Worm (Caenorhabditis elegans) whole organism, young adult: ENCODE data around the gene R02E4.3.

Experiments used
- B0261.1 ChIP-seq: sonication (generic microtip); optimal IDR thresholded peaks from 2 replicates; lab custom pipeline; 2016; ENCODE audit warnings: mild to moderate bottlenecking, missing genetic modification characterization, moderate library complexity, missing compliant biosample characterization
- C06A6.2 ChIP-seq: fragments of 200-800 bp; sonication (Bioruptor generic); conservative IDR thresholded peaks from 2 replicates; pipeline ENCODE4 v1.3.6; 2022; ENCODE audit warnings: missing genetic modification characterization, missing compliant biosample characterization
- C17E4.6 ChIP-seq: fragments of 200-800 bp; sonication (Bioruptor generic); IDR thresholded peaks from 2 replicates; pipeline ENCODE4 v1.3.6; 2022; ENCODE audit warnings: missing genetic modification reagents, missing genetic modification characterization, missing compliant biosample characterization
- F23B12.7 ChIP-seq: sonication (generic microtip); optimal IDR thresholded peaks from 2 replicates; lab custom pipeline; 2017; ENCODE audit warnings: missing genetic modification characterization, mild to moderate bottlenecking, missing compliant biosample characterization, antibody characterized with exemption, moderate library complexity; ENCODE audit not compliant: insufficient read depth
- F39B2.1 ChIP-seq: fragments of 200-800 bp; sonication (Bioruptor generic); IDR thresholded peaks from 2 replicates; pipeline ENCODE4 v1.3.6; 2022; ENCODE audit warnings: missing genetic modification reagents, missing genetic modification characterization, missing compliant biosample characterization
- F55B11.4 ChIP-seq: sonication (generic microtip); optimal IDR thresholded peaks from 2 replicates; lab custom pipeline; 2016; ENCODE audit warnings: missing compliant biosample characterization, missing genetic modification characterization, borderline replicate concordance; ENCODE audit not compliant: insufficient read depth
- T26A5.8 ChIP-seq: sonication (generic microtip); optimal IDR thresholded peaks from 2 replicates; lab custom pipeline; 2016; ENCODE audit warnings: missing genetic modification characterization, missing compliant biosample characterization
- Y53F4B.3 ChIP-seq: fragments of 200-800 bp; sonication (Bioruptor generic); IDR thresholded peaks from 2 replicates; pipeline ENCODE4 v1.3.6; 2022; ENCODE audit warnings: missing genetic modification reagents, missing genetic modification characterization, missing compliant biosample characterization
- Y56A3A.18 ChIP-seq: fragments of 200-800 bp; sonication (Bioruptor generic); IDR thresholded peaks from 2 replicates; pipeline ENCODE4 v1.3.6; 2022; ENCODE audit warnings: missing genetic modification reagents, missing genetic modification characterization, missing compliant biosample characterization
- akir-1 ChIP-seq: fragments of 200-800 bp; sonication (Bioruptor generic); optimal IDR thresholded peaks from 2 replicates; lab custom pipeline; 2018; ENCODE audit warnings: mild to moderate bottlenecking, missing genetic modification characterization, moderate library complexity, missing compliant biosample characterization
- ama-1 ChIP-seq, 3 experiments: fragments of 150-350 bp in 1 of 3; sonication (generic microtip) in 2 of 3; optimal IDR thresholded peaks; 2 replicates each; lab custom pipeline; 2014 to 2018; ENCODE audit warnings: missing biosample characterization in 2 of 3, missing genetic modification characterization in 2 of 3, missing genetic modification reagents in 2 of 3
- bed-1 ChIP-seq: fragments of 200-800 bp; sonication (Bioruptor generic); IDR thresholded peaks from 2 replicates; pipeline ENCODE4 v1.3.6; 2022; ENCODE audit warnings: missing genetic modification reagents, missing genetic modification characterization, missing compliant biosample characterization
- cebp-1 ChIP-seq, 2 experiments: fragments of 200-800 bp in 1 of 2; sonication (Bioruptor generic) in 1 of 2; sonication (generic microtip) in 1 of 2; IDR thresholded peaks in 1 of 2; optimal IDR thresholded peaks in 1 of 2; 2 replicates each; pipeline versions ENCODE4 v1.3.6 to Lab custom; 2017 to 2022; ENCODE audit warnings: missing compliant biosample characterization in 2 of 2, missing genetic modification characterization in 2 of 2, mild to moderate bottlenecking in 1 of 2, missing genetic modification reagents in 1 of 2, moderate library complexity in 1 of 2
- cebp-2 ChIP-seq: fragments of 200-800 bp; sonication (Bioruptor generic); IDR thresholded peaks from 2 replicates; pipeline ENCODE4 v1.3.6; 2022; ENCODE audit warnings: missing genetic modification characterization, missing compliant biosample characterization
- dpl-1 ChIP-seq: fragments of 150-350 bp; optimal IDR thresholded peaks from 2 replicates; lab custom pipeline; 2014; ENCODE audit warnings: missing biosample characterization, missing genetic modification reagents, missing genetic modification characterization
- ekl-4 ChIP-seq: fragments of 200-800 bp; sonication (Bioruptor generic); IDR thresholded peaks from 2 replicates; pipeline ENCODE4 v1.3.6; 2022; ENCODE audit warnings: missing genetic modification reagents, missing genetic modification characterization, missing compliant biosample characterization
- lin-26 ChIP-seq: fragments of 200-800 bp; sonication (Bioruptor generic); IDR thresholded peaks from 2 replicates; pipeline ENCODE4 v1.3.6; 2022; ENCODE audit warnings: missing genetic modification reagents, missing genetic modification characterization, missing compliant biosample characterization
- lir-1 ChIP-seq: fragments of 200-800 bp; sonication (Bioruptor generic); conservative IDR thresholded peaks from 2 replicates; pipeline ENCODE4 v1.3.6; 2022; ENCODE audit warnings: missing genetic modification reagents, missing genetic modification characterization, missing compliant biosample characterization
- madf-3 ChIP-seq: fragments of 200-800 bp; sonication (Bioruptor generic); IDR thresholded peaks from 2 replicates; pipeline ENCODE4 v1.3.6; 2022; ENCODE audit warnings: missing genetic modification reagents, missing genetic modification characterization, missing compliant biosample characterization
- mel-28 ChIP-seq: sonication (generic microtip); optimal IDR thresholded peaks from 2 replicates; lab custom pipeline; 2016; ENCODE audit warnings: borderline replicate concordance, mild to moderate bottlenecking, missing genetic modification characterization, missing compliant biosample characterization
- nfya-1 ChIP-seq: sonication (generic microtip); optimal IDR thresholded peaks from 2 replicates; lab custom pipeline; 2017; ENCODE audit warnings: antibody characterized with exemption, missing compliant biosample characterization, missing genetic modification characterization, borderline replicate concordance; ENCODE audit not compliant: insufficient read depth
- nhr-179 ChIP-seq: sonication (generic microtip); optimal IDR thresholded peaks from 2 replicates; lab custom pipeline; 2016; ENCODE audit warnings: mild to moderate bottlenecking, missing genetic modification characterization, missing compliant biosample characterization
- sdz-38 ChIP-seq: sonication (generic microtip); optimal IDR thresholded peaks from 2 replicates; lab custom pipeline; 2016; ENCODE audit warnings: missing genotype, missing genetic modification characterization, missing compliant biosample characterization
- snpc-4 ChIP-seq, 5 experiments: fragments of 150-350 bp in 1 of 5; sonication (generic microtip) in 4 of 5; optimal IDR thresholded peaks; 2 replicates each; lab custom pipeline; 2014 to 2018; ENCODE audit warnings: missing genetic modification characterization in 5 of 5, missing biosample characterization in 3 of 5, antibody characterized with exemption in 2 of 5, mild to moderate bottlenecking in 2 of 5, missing compliant biosample characterization in 2 of 5, missing genotype in 2 of 5, moderate library complexity in 2 of 5, missing genetic modification reagents in 1 of 5
- tbp1 ChIP-seq: fragments of 200-800 bp; sonication (Bioruptor generic); optimal IDR thresholded peaks from 2 replicates; lab custom pipeline; 2018; ENCODE audit warnings: mild to moderate bottlenecking, missing genetic modification characterization, missing compliant biosample characterization
- unc-130 ChIP-seq: sonication (generic microtip); optimal IDR thresholded peaks from 2 replicates; lab custom pipeline; 2016; ENCODE audit warnings: missing genetic modification reagents, missing genetic modification characterization, missing compliant biosample characterization
- unc-62 ChIP-seq: fragments of 150-350 bp; optimal IDR thresholded peaks from 2 replicates; lab custom pipeline; 2014; ENCODE audit warnings: missing biosample characterization, missing genetic modification reagents, missing genetic modification characterization
- zfh-2 ChIP-seq: fragments of 200-800 bp; sonication (Bioruptor generic); conservative IDR thresholded peaks from 2 replicates; pipeline ENCODE4 v1.3.6; 2022; ENCODE audit warnings: missing genetic modification reagents, missing genetic modification characterization, missing compliant biosample characterization
- ztf-22 ChIP-seq: fragments of 200-800 bp; sonication (Bioruptor generic); optimal IDR thresholded peaks from 2 replicates; lab custom pipeline; 2018; ENCODE audit warnings: mild to moderate bottlenecking, missing genetic modification characterization, moderate library complexity, missing compliant biosample characterization
- ztf-28 ChIP-seq: fragments of 200-800 bp; sonication (Bioruptor generic); IDR thresholded peaks from 2 replicates; pipeline ENCODE4 v1.3.6; 2022; ENCODE audit warnings: missing genetic modification reagents, missing genetic modification characterization, missing compliant biosample characterization
- ztf-3 ChIP-seq: fragments of 200-800 bp; sonication (Bioruptor generic); optimal IDR thresholded peaks from 2 replicates; lab custom pipeline; 2018; ENCODE audit warnings: mild to moderate bottlenecking, missing genetic modification characterization, missing compliant biosample characterization
- ztf-6 ChIP-seq: fragments of 200-800 bp; sonication (Bioruptor generic); IDR thresholded peaks from 2 replicates; pipeline ENCODE4 v1.3.6; 2022; ENCODE audit warnings: missing genetic modification reagents, missing genetic modification characterization, missing compliant biosample characterization

R02E4.3 gene

ce11 chrX:4072501-4072900, 29.4 kb downstream of the R02E4.3 start:
- TF ChIP-seq lir-1 (GFP tag; lab: Robert Waterston, UW) (no peak), mel-28 (tag; lab: Kevin White, UChicago) (no peak), B0261.1 (tag; lab: Kevin White, UChicago) (no peak), unc-62 (GFP tag; lab: Kevin White, UChicago) (no peak), bed-1 (GFP tag; lab: Robert Waterston, UW) (no peak), Y56A3A.18 (no peak), C06A6.2 (GFP tag; lab: Robert Waterston, UW) (no peak), F55B11.4 (no peak), C17E4.6 (GFP tag; lab: Robert Waterston, UW) (no peak)

- TF ChIP-seq nfya-1 (tag; lab: Kevin White, UChicago) (no peak), cebp-2 (GFP tag; lab: Robert Waterston, UW) (no peak), F39B2.1 (GFP tag; lab: Robert Waterston, UW) (no peak), tbp1 (no peak), T26A5.8 (tag; lab: Kevin White, UChicago) (no peak), akir-1 (GFP tag; lab: Kevin White, UChicago) (no peak), ztf-3 (GFP tag; lab: Kevin White, UChicago) (no peak), madf-3 (GFP tag; lab: Robert Waterston, UW) (no peak), snpc-4 (GFP tag; optimal IDR thresholded peaks at IDR 0.05; lab: Kevin White, UChicago) (no peak), snpc-4 (tag; optimal IDR thresholded peaks at IDR 0.05; lab: Kevin White, UChicago) (no peak), F23B12.7 (no peak), ztf-28 (GFP tag; lab: Robert Waterston, UW) (no peak), dpl-1 (no peak), lin-26 (GFP tag; lab: Robert Waterston, UW) (no peak), cebp-1 (GFP tag; IDR thresholded peaks at IDR 0.05; lab: Robert Waterston, UW) (no peak), cebp-1 (tag; optimal IDR thresholded peaks at IDR 0.05; lab: Kevin White, UChicago) (no peak), ztf-6 (GFP tag; lab: Robert Waterston, UW) (no peak), Y53F4B.3 (GFP tag; lab: Robert Waterston, UW) (no peak), zfh-2 (no peak), ztf-22 (GFP tag; lab: Kevin White, UChicago) (no peak), ekl-4 (GFP tag; lab: Robert Waterston, UW) (no peak)
Observed at ce11 chrX:4068180-4068579, 33.7 kb downstream of the R02E4.3 start.

DNA sequence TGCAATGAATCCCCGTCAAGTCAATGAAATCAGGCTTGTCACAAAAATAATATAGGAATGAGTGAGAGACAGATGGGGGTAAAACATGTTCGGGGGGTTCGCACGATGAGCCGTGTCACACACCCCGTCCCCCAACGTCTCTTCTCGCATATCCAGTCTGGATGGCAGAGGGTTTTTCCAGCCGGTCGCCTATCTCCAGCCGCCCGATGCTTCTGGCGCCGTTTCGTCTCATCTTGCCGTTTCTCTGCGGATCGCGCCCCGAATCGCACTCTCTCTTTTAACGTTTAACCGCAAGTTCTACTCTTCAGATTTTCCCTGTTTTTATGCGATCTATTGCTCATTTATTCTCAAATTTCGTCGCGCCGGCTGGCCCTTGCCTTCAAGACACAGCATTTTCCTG, 40.0 kb downstream of the R02E4.3 start:
- no peak for TF ChIP-seq unc-130 (GFP tag; lab: Kevin White, UChicago)
- peak; percentile 83 for TF ChIP-seq zfh-2
- no peak for TF ChIP-seq nhr-179
- no peak for TF ChIP-seq sdz-38 (tag; lab: Kevin White, UChicago)
- TF ChIP-seq ama-1 (optimal IDR thresholded peaks at IDR 0.05; lab: Kevin White, UChicago), result no peak
- TF ChIP-seq ama-1 (GFP tag; optimal IDR thresholded peaks at IDR 0.05; lab: Kevin White, UChicago), result no peak
